Worm (Caenorhabditis elegans) whole organism, young adult: ENCODE results near the gene B0035.3.

Experiments used
- B0035.1 ChIP-seq: sonication (generic microtip); optimal IDR thresholded peaks from 2 replicates; lab custom pipeline; 2016; ENCODE audit warnings: missing genetic modification characterization, mild to moderate bottlenecking, missing compliant biosample characterization, missing genotype, missing genetic modification reagents
- B0261.1 ChIP-seq: sonication (generic microtip); optimal IDR thresholded peaks from 2 replicates; lab custom pipeline; 2016; ENCODE audit warnings: mild to moderate bottlenecking, missing genetic modification characterization, moderate library complexity, missing compliant biosample characterization
- B0336.3 ChIP-seq: fragments of 200-800 bp; sonication (Bioruptor generic); IDR thresholded peaks from 2 replicates; pipeline ENCODE4 v1.3.6; 2022; ENCODE audit warnings: missing genetic modification characterization, missing compliant biosample characterization
- D2030.7 ChIP-seq: fragments of 200-800 bp; sonication (Bioruptor generic); IDR thresholded peaks from 2 replicates; pipeline ENCODE4 v1.3.6; 2022; ENCODE audit warnings: missing genetic modification reagents, missing genetic modification characterization, missing compliant biosample characterization
- F22D6.2 ChIP-seq: sonication (generic microtip); optimal IDR thresholded peaks from 2 replicates; lab custom pipeline; 2016; ENCODE audit warnings: mild to moderate bottlenecking, missing genetic modification characterization, missing compliant biosample characterization
- F23B12.7 ChIP-seq: sonication (generic microtip); optimal IDR thresholded peaks from 2 replicates; lab custom pipeline; 2017; ENCODE audit warnings: missing genetic modification characterization, mild to moderate bottlenecking, missing compliant biosample characterization, antibody characterized with exemption, moderate library complexity; ENCODE audit not compliant: insufficient read depth
- F49E8.2 ChIP-seq: sonication (generic microtip); optimal IDR thresholded peaks from 3 replicates; lab custom pipeline; 2017; ENCODE audit warnings: missing genetic modification characterization, mild to moderate bottlenecking, missing compliant biosample characterization, antibody characterized with exemption, moderate library complexity; ENCODE audit not compliant: insufficient read depth
- F52B5.7 ChIP-seq: sonication (generic microtip); optimal IDR thresholded peaks from 2 replicates; lab custom pipeline; 2016; ENCODE audit warnings: mild to moderate bottlenecking, missing genetic modification characterization, missing compliant biosample characterization
- F55B11.4 ChIP-seq: sonication (generic microtip); optimal IDR thresholded peaks from 2 replicates; lab custom pipeline; 2016; ENCODE audit warnings: missing compliant biosample characterization, missing genetic modification characterization, borderline replicate concordance; ENCODE audit not compliant: insufficient read depth
- K12H6.12 ChIP-seq: fragments of 200-800 bp; sonication (Bioruptor generic); optimal IDR thresholded peaks from 2 replicates; lab custom pipeline; 2018; ENCODE audit warnings: mild to moderate bottlenecking, missing genetic modification characterization, missing compliant biosample characterization
- T07F8.4 ChIP-seq: sonication (generic microtip); optimal IDR thresholded peaks from 2 replicates; lab custom pipeline; 2016; ENCODE audit warnings: mild to moderate bottlenecking, missing genetic modification characterization, moderate library complexity, missing compliant biosample characterization
- T26A5.8 ChIP-seq: sonication (generic microtip); optimal IDR thresholded peaks from 2 replicates; lab custom pipeline; 2016; ENCODE audit warnings: missing genetic modification characterization, missing compliant biosample characterization
- Y95B8A.8 ChIP-seq: fragments of 200-800 bp; sonication (Bioruptor generic); IDR thresholded peaks from 2 replicates; pipeline ENCODE4 v1.3.6; 2022; ENCODE audit warnings: missing genetic modification reagents, missing genetic modification characterization, missing compliant biosample characterization
- akir-1 ChIP-seq: fragments of 200-800 bp; sonication (Bioruptor generic); optimal IDR thresholded peaks from 2 replicates; lab custom pipeline; 2018; ENCODE audit warnings: mild to moderate bottlenecking, missing genetic modification characterization, moderate library complexity, missing compliant biosample characterization
- athp-1 ChIP-seq: sonication (generic microtip); optimal IDR thresholded peaks from 2 replicates; lab custom pipeline; 2017; ENCODE audit warnings: mild to moderate bottlenecking, missing genetic modification characterization, missing compliant biosample characterization
- attf-5 ChIP-seq: fragments of 200-800 bp; sonication (Bioruptor generic); optimal IDR thresholded peaks from 2 replicates; lab custom pipeline; 2018; ENCODE audit warnings: mild to moderate bottlenecking, missing genetic modification characterization, missing compliant biosample characterization
- attf-6 ChIP-seq: fragments of 200-800 bp; sonication (Bioruptor generic); IDR thresholded peaks from 2 replicates; pipeline ENCODE4 v1.3.6; 2022; ENCODE audit warnings: missing genetic modification reagents, missing genetic modification characterization, missing compliant biosample characterization
- bed-2 ChIP-seq: fragments of 200-800 bp; sonication (Bioruptor generic); IDR thresholded peaks from 2 replicates; pipeline ENCODE4 v1.3.6; 2022; ENCODE audit warnings: missing genetic modification reagents, missing genetic modification characterization, missing compliant biosample characterization
- ceh-100 ChIP-seq: fragments of 200-800 bp; sonication (Bioruptor generic); IDR thresholded peaks from 2 replicates; pipeline ENCODE4 v1.3.6; 2022; ENCODE audit warnings: missing genetic modification reagents, missing genetic modification characterization, missing compliant biosample characterization
- ceh-40 ChIP-seq: fragments of 200-800 bp; sonication (Bioruptor generic); IDR thresholded peaks from 2 replicates; pipeline ENCODE4 v1.3.6; 2022; ENCODE audit warnings: missing genetic modification characterization, missing compliant biosample characterization
- ceh-79 ChIP-seq: sonication (generic microtip); optimal IDR thresholded peaks from 2 replicates; lab custom pipeline; 2017; ENCODE audit warnings: mild to moderate bottlenecking, missing genetic modification characterization, missing compliant biosample characterization
- die-1 ChIP-seq: sonication (generic microtip); optimal IDR thresholded peaks from 2 replicates; lab custom pipeline; 2016; ENCODE audit warnings: missing genotype, mild to moderate bottlenecking, missing genetic modification characterization, missing compliant biosample characterization
- dpl-1 ChIP-seq: fragments of 150-350 bp; optimal IDR thresholded peaks from 2 replicates; lab custom pipeline; 2014; ENCODE audit warnings: missing biosample characterization, missing genetic modification reagents, missing genetic modification characterization
- hsf-1 ChIP-seq: fragments of 200-800 bp; sonication (Bioruptor generic); IDR thresholded peaks from 2 replicates; pipeline ENCODE4 v1.3.6; 2022; ENCODE audit warnings: missing genetic modification reagents, missing genetic modification characterization, missing compliant biosample characterization
- let-607 ChIP-seq, 2 experiments: fragments of 200-800 bp in 1 of 2; sonication (Bioruptor generic) in 1 of 2; sonication (generic microtip) in 1 of 2; optimal IDR thresholded peaks; 2 replicates each; lab custom pipeline; 2016 to 2018; ENCODE audit warnings: mild to moderate bottlenecking in 2 of 2, missing compliant biosample characterization in 2 of 2, missing genetic modification characterization in 2 of 2, moderate library complexity in 2 of 2, missing genotype in 1 of 2
- lin-26 ChIP-seq: fragments of 200-800 bp; sonication (Bioruptor generic); IDR thresholded peaks from 2 replicates; pipeline ENCODE4 v1.3.6; 2022; ENCODE audit warnings: missing genetic modification reagents, missing genetic modification characterization, missing compliant biosample characterization
- lin-54 ChIP-seq: fragments of 200-800 bp; sonication (Bioruptor generic); optimal IDR thresholded peaks from 2 replicates; lab custom pipeline; 2018; ENCODE audit warnings: mild to moderate bottlenecking, missing genetic modification characterization, missing compliant biosample characterization
- lsl-1 ChIP-seq: fragments of 200-800 bp; sonication (Bioruptor generic); optimal IDR thresholded peaks from 2 replicates; lab custom pipeline; 2018; ENCODE audit warnings: mild to moderate bottlenecking, missing genetic modification characterization, moderate library complexity, missing compliant biosample characterization
- madf-10 ChIP-seq: sonication (generic microtip); optimal IDR thresholded peaks from 2 replicates; lab custom pipeline; 2016; ENCODE audit warnings: mild to moderate bottlenecking, missing genetic modification characterization, missing compliant biosample characterization
- madf-8 ChIP-seq: fragments of 200-800 bp; sonication (Bioruptor generic); conservative IDR thresholded peaks from 2 replicates; pipeline ENCODE4 v1.3.6; 2022; ENCODE audit warnings: missing genetic modification reagents, missing genetic modification characterization, missing compliant biosample characterization
- mel-28 ChIP-seq: sonication (generic microtip); optimal IDR thresholded peaks from 2 replicates; lab custom pipeline; 2016; ENCODE audit warnings: borderline replicate concordance, mild to moderate bottlenecking, missing genetic modification characterization, missing compliant biosample characterization
- mes-4 ChIP-seq: sonication (generic microtip); optimal IDR thresholded peaks from 2 replicates; lab custom pipeline; 2016; ENCODE audit warnings: missing genotype, missing genetic modification characterization, missing compliant biosample characterization
- nfyb-1 ChIP-seq: fragments of 200-800 bp; sonication (Bioruptor generic); IDR thresholded peaks from 2 replicates; pipeline ENCODE4 v1.3.6; 2022; ENCODE audit warnings: missing genetic modification reagents, missing genetic modification characterization, missing compliant biosample characterization
- nhr-179 ChIP-seq: sonication (generic microtip); optimal IDR thresholded peaks from 2 replicates; lab custom pipeline; 2016; ENCODE audit warnings: mild to moderate bottlenecking, missing genetic modification characterization, missing compliant biosample characterization
- pbrm-1 ChIP-seq: fragments of 200-800 bp; sonication (Bioruptor generic); IDR thresholded peaks from 2 replicates; pipeline ENCODE4 v1.3.6; 2022; ENCODE audit warnings: missing genetic modification reagents, missing genetic modification characterization, missing compliant biosample characterization
- sea-2 ChIP-seq: fragments of 200-800 bp; sonication (Bioruptor generic); IDR thresholded peaks from 2 replicates; pipeline ENCODE4 v1.3.6; 2022; ENCODE audit warnings: missing genetic modification characterization, missing compliant biosample characterization
- somi-1 ChIP-seq: fragments of 200-800 bp; sonication (Bioruptor generic); optimal IDR thresholded peaks from 2 replicates; lab custom pipeline; 2018; ENCODE audit warnings: mild to moderate bottlenecking, missing genetic modification characterization, missing compliant biosample characterization
- sptf-2 ChIP-seq: fragments of 200-800 bp; sonication (Bioruptor generic); optimal IDR thresholded peaks from 2 replicates; lab custom pipeline; 2018; ENCODE audit warnings: mild to moderate bottlenecking, missing genetic modification characterization, missing compliant biosample characterization
- tbp1 ChIP-seq: fragments of 200-800 bp; sonication (Bioruptor generic); optimal IDR thresholded peaks from 2 replicates; lab custom pipeline; 2018; ENCODE audit warnings: mild to moderate bottlenecking, missing genetic modification characterization, missing compliant biosample characterization
- unc-130 ChIP-seq: sonication (generic microtip); optimal IDR thresholded peaks from 2 replicates; lab custom pipeline; 2016; ENCODE audit warnings: missing genetic modification reagents, missing genetic modification characterization, missing compliant biosample characterization
- zfh-2 ChIP-seq: fragments of 200-800 bp; sonication (Bioruptor generic); conservative IDR thresholded peaks from 2 replicates; pipeline ENCODE4 v1.3.6; 2022; ENCODE audit warnings: missing genetic modification reagents, missing genetic modification characterization, missing compliant biosample characterization

The B0035.3 gene

ce11 chrIV:11273151-11273550, 41.6 kb downstream of the B0035.3 start, which contains the start of gene gtl-2 (continued):
- TF ChIP-seq mel-28 (tag; lab: Kevin White, UChicago) (no peak), K12H6.12 (tag; lab: Kevin White, UChicago) (no peak), athp-1 (tag; lab: Kevin White, UChicago) (no peak), ceh-79 (no peak), dpl-1 (GFP tag; lab: Kevin White, UChicago) (no peak), B0261.1 (tag; lab: Kevin White, UChicago) (no peak), sptf-2 (GFP tag; lab: Kevin White, UChicago) (no peak)
- TF ChIP-seq, all 124 proteins: peak for 0

- no peak for TF ChIP-seq D2030.7
- no peak for TF ChIP-seq attf-6 (GFP tag; lab: Robert Waterston, UW)
- no peak for TF ChIP-seq akir-1 (GFP tag; lab: Kevin White, UChicago)
- no peak for TF ChIP-seq nhr-179 (tag; lab: Kevin White, UChicago)
- no peak for TF ChIP-seq bed-2
- TF ChIP-seq attf-5 (GFP tag; lab: Kevin White, UChicago), result no peak
- TF ChIP-seq ceh-40 (GFP tag; lab: Robert Waterston, UW), result no peak
- no peak for TF ChIP-seq tbp1 (GFP tag; lab: Kevin White, UChicago)
- no peak for TF ChIP-seq F55B11.4 (tag; lab: Kevin White, UChicago)
Measured at ce11 chrIV:11271262-11271661, 43.5 kb downstream of the B0035.3 start, which contains the start of gene nhr-7. Gene nhr-7 (minus strand): TSS chrIV:11271362.

- TF ChIP-seq madf-8 (GFP tag; lab: Robert Waterston, UW) (no peak), nfyb-1 (GFP tag; lab: Robert Waterston, UW) (no peak), let-607 (tag; optimal IDR thresholded peaks at IDR 0.05; lab: Kevin White, UChicago) (no peak), F52B5.7 (tag; lab: Kevin White, UChicago) (no peak), ceh-79 (no peak), B0336.3 (GFP tag; lab: Robert Waterston, UW) (no peak), F49E8.2 (tag; lab: Kevin White, UChicago) (no peak), T07F8.4 (tag; lab: Kevin White, UChicago) (no peak), zfh-2 (no peak), akir-1 (GFP tag; lab: Kevin White, UChicago) (no peak), mes-4 (no peak), lin-26 (GFP tag; lab: Robert Waterston, UW) (no peak), F22D6.2 (tag; lab: Kevin White, UChicago) (no peak), pbrm-1 (no peak), bed-2 (no peak), lsl-1 (GFP tag; lab: Kevin White, UChicago) (no peak), madf-10 (tag; lab: Kevin White, UChicago) (no peak), ceh-40 (GFP tag; lab: Robert Waterston, UW) (no peak), B0261.1 (tag; lab: Kevin White, UChicago) (no peak)
Measured at ce11 chrIV:11269483-11269882, 45.3 kb downstream of the B0035.3 start.

ce11 chrIV:11266090-11266489, 48.7 kb downstream of the B0035.3 start, which contains the start of gene col-127:
Gene col-127 (minus strand): TSS chrIV:11266190.
- TF ChIP-seq attf-6 (GFP tag; lab: Robert Waterston, UW) (no peak), somi-1 (GFP tag; lab: Kevin White, UChicago) (no peak), tbp1 (GFP tag; lab: Kevin White, UChicago) (no peak), lin-26 (GFP tag; lab: Robert Waterston, UW) (no peak), lin-54 (no peak), unc-130 (no peak), F55B11.4 (tag; lab: Kevin White, UChicago) (no peak), sea-2 (GFP tag; lab: Robert Waterston, UW) (no peak), hsf-1 (GFP tag; lab: Robert Waterston, UW) (no peak), akir-1 (GFP tag; lab: Kevin White, UChicago) (no peak), ceh-100 (no peak), K12H6.12 (tag; lab: Kevin White, UChicago) (no peak), Y95B8A.8 (GFP tag; lab: Robert Waterston, UW) (no peak), F23B12.7 (no peak), attf-5 (GFP tag; lab: Kevin White, UChicago) (no peak), die-1 (tag; lab: Kevin White, UChicago) (no peak), T26A5.8 (tag; lab: Kevin White, UChicago) (no peak), B0035.1 (tag; lab: Kevin White, UChicago) (no peak), nhr-179 (tag; lab: Kevin White, UChicago) (no peak), B0261.1 (tag; lab: Kevin White, UChicago) (no peak)
- TF ChIP-seq, all 124 proteins: peak for 0
